Fruit fly (Drosophila melanogaster) S2 (cell line): ENCODE results near the gene mor.

ENCODE experiments used
- CG8478 ChIP-seq: fragments of >200 bp; optimal IDR thresholded peaks from 2 replicates; lab custom pipeline; 2018
- CTCF ChIP-seq, 2 experiments: fragments of >200 bp; optimal IDR thresholded peaks; 2 replicates each; lab custom pipeline; 2018

- no peak for TF ChIP-seq CTCF (optimal IDR thresholded peaks at IDR 0.05; lab: Kevin White, UChicago)
- no peak for TF ChIP-seq CG8478 (lab: Kevin White, UChicago)
These were observed 11.9 kb upstream of the mor start for dm6 chr3R:15984483-15985118.
